Worm (Caenorhabditis elegans): Measurements from ENCODE around the gene rpl-12.

DNA sequence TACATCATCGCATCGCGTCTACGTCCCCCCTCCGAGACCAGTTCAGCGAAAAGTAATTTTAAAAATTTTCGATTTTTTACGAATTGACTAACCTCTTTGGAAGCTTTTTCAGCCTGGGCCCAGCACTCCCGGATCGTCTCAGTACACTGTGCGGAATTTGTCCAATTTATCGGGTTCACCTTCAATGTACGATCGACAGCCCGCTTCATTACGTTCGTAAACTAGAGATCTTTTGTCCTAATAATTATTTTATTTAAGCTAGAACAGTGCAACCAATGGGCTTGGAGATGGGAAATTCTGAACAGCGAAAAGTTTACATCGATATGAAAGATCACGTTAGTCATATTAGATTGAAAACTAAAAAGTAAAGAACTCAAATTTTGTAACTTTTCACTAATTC is 889 bp upstream of the rpl-12 start:
- TF ChIP-seq F22D6.2 (tag; optimal IDR thresholded peaks at IDR 0.05) (no peak), ceh-58 (GFP tag; IDR thresholded peaks at IDR 0.05) (no peak), sptf-2 (GFP tag; optimal IDR thresholded peaks at IDR 0.05) (no peak), madf-3 (GFP tag; IDR thresholded peaks at IDR 0.05) (no peak), F57A8.1 (GFP tag; optimal IDR thresholded peaks at IDR 0.05) (no peak), ztf-22 (GFP tag; optimal IDR thresholded peaks at IDR 0.05) (no peak), sdz-38 (tag; optimal IDR thresholded peaks at IDR 0.05) (no peak), lsl-1 (GFP tag; optimal IDR thresholded peaks at IDR 0.05) (no peak), unc-62 (GFP tag; optimal IDR thresholded peaks at IDR 0.05) (no peak)
